2 fruit fly cellular contexts compared by ENCODE assay signal in genomic region chrX:16596250-16596793, dm6.
TF ChIP-seq lines count a peak whose summit lies in the region.

No protein-coding gene starts in this region.

- TF ChIP-seq CTCF in whole organism, embryonic (GFP tag; optimal IDR thresholded peaks at IDR 0.05; lab: Kevin White, UChicago): no peak

TF ChIP-seq in whole organism, embryonic, 481 proteins besides CTCF, POLR2A, EP300 and RAD21 (continues in another document):
- TF ChIP-seq CG10366 (GFP tag; IDR thresholded peaks at IDR 0.05; lab: Robert Waterston, UW) (no peak), sens (GFP tag; lab: Kevin White, UChicago) (no peak), Sry-β (GFP tag; optimal IDR thresholded peaks at IDR 0.05; lab: Kevin White, UChicago) (no peak), Hr3 (GFP tag; optimal IDR thresholded peaks at IDR 0.05; lab: Kevin White, UChicago) (no peak), CG15696 (tag; optimal IDR thresholded peaks at IDR 0.05; lab: Kevin White, UChicago) (peak; percentile 6), CG31365 (tag; optimal IDR thresholded peaks at IDR 0.05; lab: Kevin White, UChicago) (no peak), CG10543 (GFP tag; optimal IDR thresholded peaks at IDR 0.05; lab: Kevin White, UChicago) (peak; percentile 23), Dbx (GFP tag; IDR thresholded peaks at IDR 0.05; lab: Robert Waterston, UW) (no peak), kni (GFP tag; optimal IDR thresholded peaks at IDR 0.05; lab: Kevin White, UChicago) (peak; percentile 36), CG7987 (GFP tag; optimal IDR thresholded peaks at IDR 0.05; lab: Kevin White, UChicago) (peak; percentile 21), Sox102F (GFP tag; optimal IDR thresholded peaks at IDR 0.05; lab: Kevin White, UChicago) (no peak), pnt (GFP tag; optimal IDR thresholded peaks at IDR 0.05; lab: Kevin White, UChicago) (no peak), Hr78 (GFP tag; optimal IDR thresholded peaks at IDR 0.05; lab: Kevin White, UChicago) (peak in 1 of 2 experiments; percentile 89), CG14667 (GFP tag; IDR thresholded peaks at IDR 0.05; lab: Robert Waterston, UW) (no peak), exex (tag; optimal IDR thresholded peaks at IDR 0.05; lab: Kevin White, UChicago) (peak; percentile 9), CG14050 (GFP tag; IDR thresholded peaks at IDR 0.05; lab: Robert Waterston, UW) (no peak), CG17829 (tag; optimal IDR thresholded peaks at IDR 0.05; lab: Kevin White, UChicago) (no peak), kah (GFP tag; optimal IDR thresholded peaks at IDR 0.05; lab: Kevin White, UChicago) (no peak), Nf-YB (GFP tag; optimal IDR thresholded peaks at IDR 0.05; lab: Kevin White, UChicago) (no peak), CG14710 (tag; optimal IDR thresholded peaks at IDR 0.05; lab: Kevin White, UChicago) (peak; percentile 12), NC2β (GFP tag; optimal IDR thresholded peaks at IDR 0.05; lab: Kevin White, UChicago) (no peak), CG2120 (GFP tag; optimal IDR thresholded peaks at IDR 0.05; lab: Kevin White, UChicago) (peak; percentile 11), CG13894 (tag; optimal IDR thresholded peaks at IDR 0.05; lab: Kevin White, UChicago) (no peak), Eip74EF (GFP tag; optimal IDR thresholded peaks at IDR 0.05; lab: Kevin White, UChicago) (peak in 1 of 2 experiments; percentile 0), ara (GFP tag; IDR thresholded peaks at IDR 0.05; lab: Robert Waterston, UW) (no peak), fru (optimal IDR thresholded peaks at IDR 0.05; lab: Kevin White, UChicago) (no peak), CG12155 (GFP tag; optimal IDR thresholded peaks at IDR 0.05; lab: Kevin White, UChicago) (no peak), CG15601 (tag; optimal IDR thresholded peaks at IDR 0.05; lab: Kevin White, UChicago) (peak; percentile 27), Mad (GFP tag; optimal IDR thresholded peaks at IDR 0.05; lab: Kevin White, UChicago) (no peak), CG6254 (GFP tag; optimal IDR thresholded peaks at IDR 0.05; lab: Kevin White, UChicago) (no peak), CG11085 (GFP tag; IDR thresholded peaks at IDR 0.05; lab: Robert Waterston, UW) (no peak), Atf-2 (GFP tag; optimal IDR thresholded peaks at IDR 0.05; lab: Kevin White, UChicago) (no peak), CG33557 (GFP tag; optimal IDR thresholded peaks at IDR 0.05; lab: Kevin White, UChicago) (peak; percentile 28), sim (GFP tag; IDR thresholded peaks at IDR 0.05; lab: Robert Waterston, UW) (no peak), crol (GFP tag; IDR thresholded peaks at IDR 0.05; lab: Robert Waterston, UW) (peak; percentile 35; the same call in 1 of the 2 replicates), en (GFP tag; optimal IDR thresholded peaks at IDR 0.05; lab: Kevin White, UChicago) (no peak), dmrt11E (tag; optimal IDR thresholded peaks at IDR 0.05; lab: Kevin White, UChicago) (peak; percentile 13), corto (GFP tag; optimal IDR thresholded peaks at IDR 0.05; lab: Kevin White, UChicago) (no peak), zen (tag; optimal IDR thresholded peaks at IDR 0.05; lab: Kevin White, UChicago) (no peak), Taf1 (GFP tag; IDR thresholded peaks at IDR 0.05; lab: Robert Waterston, UW) (no peak), pan (optimal IDR thresholded peaks at IDR 0.05; lab: Kevin White, UChicago) (no peak), pan (GFP tag; optimal IDR thresholded peaks at IDR 0.05 in 1 of 2, IDR thresholded peaks at IDR 0.05 in 1 of 2) (no peak), gro (GFP tag; optimal IDR thresholded peaks at IDR 0.05; lab: Kevin White, UChicago) (no peak), CG4854 (GFP tag; optimal IDR thresholded peaks at IDR 0.05; lab: Kevin White, UChicago) (no peak), hkb (optimal IDR thresholded peaks at IDR 0.05; lab: Kevin White, UChicago) (no peak), hkb (GFP tag; IDR thresholded peaks at IDR 0.05; lab: Robert Waterston, UW) (no peak), CG17359 (tag; optimal IDR thresholded peaks at IDR 0.05; lab: Kevin White, UChicago) (no peak), Med (GFP tag; lab: Kevin White, UChicago) (peak; percentile 21)

TF ChIP-seq in whole organism, prepupa, 60 proteins besides CTCF, POLR2A, EP300 and RAD21:
- no peak for TF ChIP-seq achi (GFP tag; optimal IDR thresholded peaks at IDR 0.05; lab: Kevin White, UChicago)
- TF ChIP-seq fkh (GFP tag; optimal IDR thresholded peaks at IDR 0.05; lab: Kevin White, UChicago): peak; percentile 92
- TF ChIP-seq OdsH (GFP tag; optimal IDR thresholded peaks at IDR 0.05; lab: Kevin White, UChicago): no peak
